Fruit fly (Drosophila melanogaster): Measurements from ENCODE around the gene RpL17.
A peak's percentile ranks its signal among the peaks of the same experiment; 100 is the strongest.

RpL17 gene

dm6 chrX:6719968-6720367 lies 24.1 kb downstream of the RpL17 start (continued):
- TF ChIP-seq CG11456 (GFP tag; IDR thresholded peaks at IDR 0.05): no peak
- no peak for TF ChIP-seq Dp (GFP tag; optimal IDR thresholded peaks at IDR 0.05)
- no peak for TF ChIP-seq CG3838 (GFP tag; optimal IDR thresholded peaks at IDR 0.05)
- TF ChIP-seq CG12744 (GFP tag; optimal IDR thresholded peaks at IDR 0.05): no peak
- no peak for TF ChIP-seq Lim3 (GFP tag; IDR thresholded peaks at IDR 0.05)
- no peak for TF ChIP-seq Lpt (GFP tag; optimal IDR thresholded peaks at IDR 0.05)
- TF ChIP-seq Dad (GFP tag; optimal IDR thresholded peaks at IDR 0.05): no peak
- no peak for TF ChIP-seq pnt (GFP tag; optimal IDR thresholded peaks at IDR 0.05)
- TF ChIP-seq ara (GFP tag; IDR thresholded peaks at IDR 0.05): 0 out of 2 replicates have a peak, but pooled peaks have one; percentile 41
- TF ChIP-seq zf30C (GFP tag; optimal IDR thresholded peaks at IDR 0.05): no peak
- TF ChIP-seq CG15696 (tag; optimal IDR thresholded peaks at IDR 0.05): peak; percentile 18
- peak; percentile 29 for TF ChIP-seq CG12071 (GFP tag; optimal IDR thresholded peaks at IDR 0.05)
- no peak; the same call in 1 of the 2 replicates for TF ChIP-seq ranshi (GFP tag; IDR thresholded peaks at IDR 0.05)
- no peak for TF ChIP-seq row (GFP tag; IDR thresholded peaks at IDR 0.05)
- TF ChIP-seq CG18764 (GFP tag; optimal IDR thresholded peaks at IDR 0.05): peak; percentile 2
- TF ChIP-seq Xbp1 (GFP tag; optimal IDR thresholded peaks at IDR 0.05): no peak
- TF ChIP-seq jing (GFP tag; optimal IDR thresholded peaks at IDR 0.05): no peak
- TF ChIP-seq aop (GFP tag; IDR thresholded peaks at IDR 0.05): no peak
- no peak for TF ChIP-seq cas (GFP tag; IDR thresholded peaks at IDR 0.05)
- TF ChIP-seq CG12942 (GFP tag; optimal IDR thresholded peaks at IDR 0.05): no peak
- TF ChIP-seq Taf1 (GFP tag; IDR thresholded peaks at IDR 0.05): no peak
- no peak for TF ChIP-seq unpg (GFP tag; optimal IDR thresholded peaks at IDR 0.05)
- no peak for TF ChIP-seq Myb (GFP tag; optimal IDR thresholded peaks at IDR 0.05)
- TF ChIP-seq ERR (GFP tag; optimal IDR thresholded peaks at IDR 0.05): no peak
- TF ChIP-seq fd64A (GFP tag; optimal IDR thresholded peaks at IDR 0.05): peak; percentile 27
- no peak for TF ChIP-seq fd102C (GFP tag; optimal IDR thresholded peaks at IDR 0.05)
- TF ChIP-seq pan (optimal IDR thresholded peaks at IDR 0.05): no peak
- TF ChIP-seq pan (GFP tag; optimal IDR thresholded peaks at IDR 0.05 in 1 of 2, IDR thresholded peaks at IDR 0.05 in 1 of 2): no peak
- no peak for TF ChIP-seq CG15479 (GFP tag; optimal IDR thresholded peaks at IDR 0.05)
- TF ChIP-seq fd96Cb (tag; optimal IDR thresholded peaks at IDR 0.05): no peak
- TF ChIP-seq CG12155 (GFP tag; optimal IDR thresholded peaks at IDR 0.05): no peak
- peak; percentile 27 for TF ChIP-seq CG15514 (GFP tag; optimal IDR thresholded peaks at IDR 0.05)
- no peak for TF ChIP-seq knrl (GFP tag; IDR thresholded peaks at IDR 0.05; ENCODE audit: partially characterized antibody)
- no peak for TF ChIP-seq CG18619 (GFP tag; optimal IDR thresholded peaks at IDR 0.05)
- TF ChIP-seq CG1024 (GFP tag; IDR thresholded peaks at IDR 0.05): 0 out of 2 replicates have a peak, but pooled peaks have one; percentile 11
- no peak for TF ChIP-seq CG7786 (GFP tag; optimal IDR thresholded peaks at IDR 0.05)
- TF ChIP-seq Dbx (GFP tag; IDR thresholded peaks at IDR 0.05): 0 out of 3 replicates have a peak, but pooled peaks have one; percentile 41
- no peak for TF ChIP-seq CTCF (GFP tag; optimal IDR thresholded peaks at IDR 0.05)
- no peak for TF ChIP-seq CG13624 (GFP tag; optimal IDR thresholded peaks at IDR 0.05)
- TF ChIP-seq CG4820 (GFP tag; optimal IDR thresholded peaks at IDR 0.05): no peak
- peak; percentile 38 for TF ChIP-seq Asciz (GFP tag; optimal IDR thresholded peaks at IDR 0.05)
- no peak for TF ChIP-seq CG4730 (GFP tag; IDR thresholded peaks at IDR 0.05)
- no peak for TF ChIP-seq CG10274 (GFP tag; optimal IDR thresholded peaks at IDR 0.05)
- no peak for TF ChIP-seq Aef1 (GFP tag; IDR thresholded peaks at IDR 0.05)
- TF ChIP-seq Fer3 (tag; optimal IDR thresholded peaks at IDR 0.05): peak; percentile 32
- TF ChIP-seq sc (optimal IDR thresholded peaks at IDR 0.05): no peak
- TF ChIP-seq sc (GFP tag; optimal IDR thresholded peaks at IDR 0.05): no peak
- no peak for TF ChIP-seq CG30020 (tag; optimal IDR thresholded peaks at IDR 0.05)
- TF ChIP-seq CG3407 (GFP tag; optimal IDR thresholded peaks at IDR 0.05): no peak
- TF ChIP-seq Nf-YC (tag; optimal IDR thresholded peaks at IDR 0.05): no peak
- no peak for TF ChIP-seq ems (GFP tag; optimal IDR thresholded peaks at IDR 0.05)
- TF ChIP-seq chinmo (GFP tag; IDR thresholded peaks at IDR 0.05; ENCODE audit: partially characterized antibody): no peak
- TF ChIP-seq cg (GFP tag; optimal IDR thresholded peaks at IDR 0.05): no peak

Data from whole organism, embryonic.